Worm (Caenorhabditis elegans): Measurements from ENCODE around the gene F47E1.1.

The F47E1.1 gene

DNA sequence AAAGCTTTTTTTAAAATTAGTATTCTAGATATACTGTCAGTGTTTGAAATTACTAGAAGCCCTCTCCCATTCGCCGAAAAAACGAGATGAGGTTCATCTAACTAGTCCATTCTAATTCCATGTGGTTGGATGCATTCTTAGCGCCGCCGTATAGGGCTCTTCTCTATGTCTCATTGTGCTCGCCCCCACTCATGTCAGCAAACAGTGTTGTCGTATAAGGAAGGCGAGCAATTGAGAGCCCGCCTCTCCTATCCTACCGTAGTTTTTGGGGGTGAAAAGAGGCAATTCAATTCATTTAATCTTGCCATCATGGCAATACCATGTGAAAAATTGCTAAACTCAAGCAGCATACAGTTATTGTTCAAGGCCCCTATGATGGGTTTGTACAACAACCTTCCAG is 28.3 kb upstream of the F47E1.1 start, which contains the start of gene F47E1.20:
F47E1.20 (plus strand) TSS at position 301 of the 400 bp plus-strand sequence.
- TF ChIP-seq mdl-1 (tag; optimal IDR thresholded peaks at IDR 0.05) (no peak), nhr-237 (tag; optimal IDR thresholded peaks at IDR 0.05) (no peak), ceh-82 (tag; optimal IDR thresholded peaks at IDR 0.05) (no peak), crh-2 (tag; optimal IDR thresholded peaks at IDR 0.05) (no peak), sma-3 (GFP tag; optimal IDR thresholded peaks at IDR 0.05) (no peak), nhr-129 (tag; optimal IDR thresholded peaks at IDR 0.05) (no peak), egl-27 (tag; optimal IDR thresholded peaks at IDR 0.05) (no peak), lsy-2 (tag; optimal IDR thresholded peaks at IDR 0.05) (no peak), nhr-11 (tag; optimal IDR thresholded peaks at IDR 0.05) (no peak), ztf-4 (tag; optimal IDR thresholded peaks at IDR 0.05) (no peak), ztf-1 (GFP tag; conservative IDR thresholded peaks at IDR 0.05) (no peak)

ce11 chrX:9053426-9053825 is 23.6 kb upstream of the F47E1.1 start:
- TF ChIP-seq nhr-237 (tag; optimal IDR thresholded peaks at IDR 0.05): no peak
- TF ChIP-seq sma-3 (GFP tag; optimal IDR thresholded peaks at IDR 0.05): peak; percentile 16

DNA sequence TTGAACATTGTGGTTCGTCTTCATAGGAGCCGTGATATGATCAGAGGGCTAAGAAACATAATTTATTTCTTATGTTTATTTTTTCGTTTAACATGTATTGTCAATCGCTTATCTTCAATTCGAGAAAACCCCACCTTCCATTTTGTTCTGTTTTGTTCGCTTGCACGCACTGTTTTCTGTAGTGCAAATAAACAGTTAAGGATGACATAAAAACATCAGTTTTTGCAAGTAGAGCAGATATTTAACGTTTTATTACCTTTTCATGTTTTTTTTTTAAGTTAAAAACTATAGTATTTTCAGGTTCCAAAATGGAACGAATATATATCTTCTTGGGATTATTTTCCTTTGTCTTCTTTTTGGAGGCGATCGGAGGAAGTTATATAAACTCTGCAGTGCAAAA is 19.6 kb upstream of the F47E1.1 start, which contains the start of gene F47E1.2:
F47E1.2 (plus strand) TSS at position 301 of the 400 bp plus-strand sequence.
- TF ChIP-seq sma-9 (GFP tag; optimal IDR thresholded peaks at IDR 0.05) (no peak), sma-9 (tag; optimal IDR thresholded peaks at IDR 0.05) (no peak), nhr-237 (tag; optimal IDR thresholded peaks at IDR 0.05) (no peak), ZK546.5 (tag; optimal IDR thresholded peaks at IDR 0.05) (no peak), mdl-1 (tag; optimal IDR thresholded peaks at IDR 0.05) (no peak), gmeb-1 (tag; optimal IDR thresholded peaks at IDR 0.05) (no peak), mab-5 (tag; optimal IDR thresholded peaks at IDR 0.05) (no peak), Y55F3AM.14 (GFP tag; optimal IDR thresholded peaks at IDR 0.05) (no peak), elt-1 (tag; optimal IDR thresholded peaks at IDR 0.05) (no peak), nhr-23 (tag; optimal IDR thresholded peaks at IDR 0.05) (no peak), skn-1 (tag; optimal IDR thresholded peaks at IDR 0.05) (no peak), lin-11 (tag; optimal IDR thresholded peaks at IDR 0.05) (no peak), nhr-10 (tag; optimal IDR thresholded peaks at IDR 0.05) (no peak), C34F6.9 (tag; optimal IDR thresholded peaks at IDR 0.05) (no peak)

ce11 chrX:9062523-9062922 is 14.5 kb upstream of the F47E1.1 start, which contains the start of gene F47E1.4:
Gene F47E1.4, plus strand, starts transcription at chrX:9062823.
- no peak for TF ChIP-seq mab-5 (tag; optimal IDR thresholded peaks at IDR 0.05)
- TF ChIP-seq egl-27 (tag; optimal IDR thresholded peaks at IDR 0.05): no peak
- no peak for TF ChIP-seq ztf-11 (tag; optimal IDR thresholded peaks at IDR 0.05)
- TF ChIP-seq crh-2 (tag; optimal IDR thresholded peaks at IDR 0.05): no peak
- TF ChIP-seq mbf-1 (tag; optimal IDR thresholded peaks at IDR 0.05): no peak
- no peak for TF ChIP-seq alr-1 (tag; optimal IDR thresholded peaks at IDR 0.05)
- TF ChIP-seq ztf-4 (tag; optimal IDR thresholded peaks at IDR 0.05): no peak
- TF ChIP-seq nhr-11 (tag; optimal IDR thresholded peaks at IDR 0.05): no peak
- TF ChIP-seq C34F6.9 (tag; optimal IDR thresholded peaks at IDR 0.05): no peak
- TF ChIP-seq blmp-1 (tag; optimal IDR thresholded peaks at IDR 0.05; ENCODE audit: insufficient read depth): no peak
- TF ChIP-seq elt-3 (tag; optimal IDR thresholded peaks at IDR 0.05): no peak
- no peak for TF ChIP-seq ama-1 (optimal IDR thresholded peaks at IDR 0.05)
- no peak for TF ChIP-seq aly-2 (tag; optimal IDR thresholded peaks at IDR 0.05)

DNA sequence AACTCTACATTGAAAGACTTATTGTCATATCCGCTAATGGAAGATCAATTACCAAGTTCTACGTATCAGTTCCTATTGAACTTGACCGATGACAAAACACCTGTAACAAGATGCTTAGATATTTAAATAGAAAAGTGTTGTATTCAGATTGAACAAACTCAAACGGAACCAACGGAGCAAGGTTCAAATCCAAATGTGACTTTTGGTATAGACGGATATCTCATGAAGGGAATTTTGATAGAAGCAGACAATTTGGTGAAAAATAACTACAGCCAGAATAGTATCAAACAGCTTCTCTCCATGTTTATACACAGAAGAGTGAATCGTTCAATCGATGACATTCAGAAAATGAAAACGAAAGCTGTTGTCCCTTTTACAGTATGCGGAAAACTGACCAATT is 13.5 kb upstream of the F47E1.1 start:
- TF ChIP-seq lsy-2 (tag; optimal IDR thresholded peaks at IDR 0.05) (no peak), ceh-16 (tag; optimal IDR thresholded peaks at IDR 0.05) (no peak), C34F6.9 (tag; optimal IDR thresholded peaks at IDR 0.05) (no peak), Y55F3AM.14 (GFP tag; optimal IDR thresholded peaks at IDR 0.05) (no peak)

ce11 chrX:9067230-9067822 is 9.7 kb upstream of the F47E1.1 start:
- TF ChIP-seq mbf-1 (tag; optimal IDR thresholded peaks at IDR 0.05) (no peak), unc-55 (GFP tag; optimal IDR thresholded peaks at IDR 0.05) (peak; percentile 7), ceh-82 (tag; optimal IDR thresholded peaks at IDR 0.05) (no peak), Y55F3AM.14 (GFP tag; optimal IDR thresholded peaks at IDR 0.05) (no peak), lin-11 (tag; optimal IDR thresholded peaks at IDR 0.05) (no peak), alr-1 (tag; optimal IDR thresholded peaks at IDR 0.05) (no peak), ztf-4 (tag; optimal IDR thresholded peaks at IDR 0.05) (no peak), egl-27 (tag; optimal IDR thresholded peaks at IDR 0.05) (no peak), nhr-129 (tag; optimal IDR thresholded peaks at IDR 0.05) (no peak)
